Worm (Caenorhabditis elegans): ENCODE data around the gene R04D3.2.

Gene R04D3.2

ce11 chrX:13286533-13286932 is at the start of gene R04D3.2:
Gene R04D3.2 (minus strand): TSS chrX:13286633.
- no peak for TF ChIP-seq unc-62 (GFP tag; optimal IDR thresholded peaks at IDR 0.05)

DNA sequence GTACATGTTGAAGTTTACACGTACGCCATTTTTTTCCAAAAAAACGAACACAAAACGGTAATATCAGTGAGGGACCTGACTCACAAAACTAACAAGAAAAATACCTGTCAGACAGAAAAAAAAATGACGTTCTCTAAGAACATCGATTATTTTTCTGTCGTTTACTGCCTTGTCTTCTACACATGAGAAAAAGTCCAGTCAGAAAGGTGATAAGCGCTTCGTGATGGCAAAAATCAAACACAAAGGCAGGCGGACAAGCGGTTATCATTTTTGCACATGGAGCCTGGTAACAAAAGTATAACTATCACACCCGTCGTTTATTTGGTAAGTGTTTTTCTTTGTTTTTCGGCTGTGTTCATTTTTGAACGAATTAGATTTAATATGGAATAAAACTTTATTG is 47.4 kb upstream of the R04D3.2 start, which contains the start of gene F46G10.4:
Gene F46G10.4, plus strand, starts transcription at position 212 of the 400 bp plus-strand sequence.
- TF ChIP-seq unc-62 (GFP tag; optimal IDR thresholded peaks at IDR 0.05): no peak

DNA sequence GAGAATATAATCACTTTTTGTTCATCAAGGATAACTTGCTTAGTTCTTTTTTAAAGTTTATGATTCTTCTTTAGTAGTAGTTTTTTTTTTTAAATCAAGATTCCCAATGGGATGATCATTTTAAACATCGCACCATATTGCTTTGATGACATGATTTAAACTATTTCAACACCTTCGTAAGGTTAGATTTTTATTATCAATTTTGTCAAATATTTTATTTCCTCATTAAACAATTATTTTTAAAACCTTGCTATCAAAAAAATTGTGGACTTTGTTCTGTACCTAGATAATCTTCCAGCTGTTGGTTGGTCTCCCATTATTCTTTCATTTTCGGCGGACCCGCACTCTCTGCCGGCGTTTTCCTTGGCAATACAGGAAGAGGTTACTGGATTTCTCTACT is 45.0 kb upstream of the R04D3.2 start, which contains the start of gene sir-2.3:
Gene sir-2.3, plus strand, starts transcription at position 301 of the 400 bp plus-strand sequence.
- TF ChIP-seq unc-62 (GFP tag; optimal IDR thresholded peaks at IDR 0.05): no peak

- no peak for TF ChIP-seq unc-62 (GFP tag; optimal IDR thresholded peaks at IDR 0.05)
Measured at ce11 chrX:13328868-13329267, 42.4 kb upstream of the R04D3.2 start.

DNA sequence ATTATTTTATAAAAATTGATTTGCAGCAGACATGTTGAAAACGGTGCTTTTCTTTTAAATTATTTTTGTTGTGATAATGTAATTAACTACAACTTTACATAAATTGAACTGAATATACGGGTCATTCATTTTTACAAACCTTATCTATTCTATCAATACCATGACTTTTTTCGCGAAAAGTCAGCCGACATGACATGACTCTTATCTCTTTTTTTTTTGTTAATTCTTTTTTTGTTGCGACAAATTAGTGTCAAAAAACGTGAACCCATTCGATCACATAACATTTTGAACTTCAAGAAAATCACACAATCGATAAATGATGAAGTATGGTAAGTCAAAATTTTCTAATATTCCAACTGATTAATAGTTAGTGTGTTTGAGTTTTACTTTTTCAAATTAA is 41.6 kb upstream of the R04D3.2 start, which contains the start of gene sir-2.2:
Gene sir-2.2, plus strand, starts transcription at position 34 of the 400 bp plus-strand sequence.
- TF ChIP-seq unc-62 (GFP tag; optimal IDR thresholded peaks at IDR 0.05): no peak

ce11 chrX:13325039-13325438 is 38.6 kb upstream of the R04D3.2 start:
- TF ChIP-seq unc-62 (GFP tag; optimal IDR thresholded peaks at IDR 0.05): no peak

DNA sequence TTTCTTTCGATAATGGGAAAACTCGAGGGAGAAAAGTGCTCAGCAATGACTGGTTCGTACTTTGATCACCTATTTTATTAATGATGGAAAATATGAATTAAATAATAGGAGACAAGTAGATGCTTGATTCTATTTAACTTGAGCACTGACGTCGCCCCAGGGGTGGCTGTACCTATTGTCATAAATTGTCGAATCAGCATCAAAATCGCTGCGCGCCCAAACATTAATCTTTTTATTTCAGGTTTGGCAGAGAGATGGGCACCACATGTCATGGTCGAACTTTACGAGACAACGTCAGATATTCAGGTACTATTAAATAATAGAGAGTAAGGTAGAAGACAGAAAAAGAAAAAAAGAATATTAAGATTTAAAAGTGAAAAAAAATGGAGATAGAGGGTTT is 37.9 kb upstream of the R04D3.2 start:
- TF ChIP-seq unc-62 (GFP tag; optimal IDR thresholded peaks at IDR 0.05): no peak

DNA sequence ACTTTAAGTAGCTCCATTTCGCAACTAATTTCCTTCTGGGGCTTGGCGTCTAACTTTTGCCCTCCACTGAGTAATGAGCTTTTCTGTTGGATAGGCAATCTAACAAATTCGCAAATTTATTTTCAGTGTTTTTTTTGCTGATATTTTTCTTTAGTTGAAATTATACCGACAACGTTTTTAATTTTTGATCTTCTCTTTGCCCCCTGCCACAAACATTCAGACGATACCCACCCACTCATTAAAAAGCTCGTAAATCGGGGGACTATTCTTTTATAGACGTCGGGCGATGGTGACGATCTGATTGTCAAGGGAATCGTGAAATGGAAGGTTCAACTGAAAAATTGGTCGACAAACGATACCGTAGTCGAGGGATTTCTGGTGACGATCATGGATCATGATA is 37.3 kb upstream of the R04D3.2 start:
- TF ChIP-seq unc-62 (GFP tag; optimal IDR thresholded peaks at IDR 0.05): no peak

DNA sequence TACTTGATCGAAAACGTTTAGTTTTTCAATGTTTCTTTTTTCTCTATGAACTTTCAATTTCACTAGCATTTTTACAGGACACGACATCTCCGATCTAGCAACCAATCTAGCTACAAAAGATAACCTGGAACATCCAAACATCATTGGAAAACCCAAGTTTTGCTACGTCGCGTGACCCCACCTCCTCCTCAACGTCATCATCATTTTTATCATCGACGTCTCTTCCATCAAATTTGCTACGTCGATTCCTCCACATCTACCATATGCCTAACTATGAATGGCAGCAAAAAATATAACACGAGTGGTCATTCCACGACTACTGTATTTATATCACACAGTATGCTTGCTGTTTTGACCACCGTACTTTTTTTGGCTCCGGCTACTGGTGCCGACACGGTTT is 36.5 kb upstream of the R04D3.2 start, which contains the start of gene F46G10.2:
Gene F46G10.2, plus strand, starts transcription at position 78 of the 400 bp plus-strand sequence.
- no peak for TF ChIP-seq unc-62 (GFP tag; optimal IDR thresholded peaks at IDR 0.05)

DNA sequence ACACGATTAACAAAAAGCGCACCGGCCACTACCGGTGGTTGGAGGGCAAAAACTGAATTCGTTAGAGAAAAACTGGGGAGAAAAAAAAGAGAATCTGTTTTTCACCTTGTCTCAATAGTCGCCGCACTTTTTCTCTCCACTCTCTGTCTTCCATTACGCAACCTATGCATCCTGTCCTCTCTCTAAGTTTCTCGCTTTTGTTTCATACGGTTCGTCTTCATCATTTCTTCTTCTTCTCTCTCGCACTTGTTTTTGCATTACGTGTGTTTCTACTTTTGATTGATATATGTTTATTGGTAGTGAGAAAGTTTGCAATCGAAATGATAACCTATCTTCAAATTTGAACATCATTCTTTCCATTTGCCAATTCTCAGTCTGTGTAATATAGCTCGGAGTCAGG is 34.1 kb upstream of the R04D3.2 start:
- no peak for TF ChIP-seq unc-62 (GFP tag; optimal IDR thresholded peaks at IDR 0.05)

DNA sequence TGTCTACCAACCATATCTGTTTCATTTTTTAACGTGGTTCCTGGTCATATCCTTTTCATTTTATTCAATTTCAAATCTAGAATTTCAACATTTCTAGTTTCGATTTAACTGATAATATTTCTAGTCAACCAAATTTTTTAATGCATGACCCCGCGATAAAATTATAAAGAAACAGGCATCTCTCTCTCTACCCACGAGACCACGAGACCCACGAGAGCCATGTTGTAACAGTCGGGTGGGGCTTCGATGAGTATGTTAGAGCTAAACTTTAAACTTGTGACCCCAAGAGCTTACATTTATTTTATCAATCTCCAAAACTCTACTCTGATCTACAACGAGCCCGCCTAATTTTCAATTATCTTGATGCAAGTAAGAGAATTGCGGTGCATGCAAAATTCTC is 31.9 kb upstream of the R04D3.2 start:
- no peak for TF ChIP-seq unc-62 (GFP tag; optimal IDR thresholded peaks at IDR 0.05)

- TF ChIP-seq unc-62 (GFP tag; optimal IDR thresholded peaks at IDR 0.05): no peak
Measured at ce11 chrX:13317532-13317931, 31.1 kb upstream of the R04D3.2 start.

- no peak for TF ChIP-seq unc-62 (GFP tag; optimal IDR thresholded peaks at IDR 0.05)
Measured at ce11 chrX:13315093-13315492, 28.7 kb upstream of the R04D3.2 start.

- TF ChIP-seq unc-62 (GFP tag; optimal IDR thresholded peaks at IDR 0.05): no peak
Measured at ce11 chrX:13311641-13312423, 25.4 kb upstream of the R04D3.2 start, which contains the start of gene F46G10.1. Gene F46G10.1 (minus strand): TSS chrX:13311755.

- TF ChIP-seq unc-62 (GFP tag; optimal IDR thresholded peaks at IDR 0.05): no peak
Measured at ce11 chrX:13310763-13311162, 24.3 kb upstream of the R04D3.2 start.

ce11 chrX:13308745-13309144 is 22.3 kb upstream of the R04D3.2 start, which contains the start of gene srxa-8:
Gene srxa-8 (minus strand): TSS chrX:13308845.
- TF ChIP-seq unc-62 (GFP tag; optimal IDR thresholded peaks at IDR 0.05): no peak

DNA sequence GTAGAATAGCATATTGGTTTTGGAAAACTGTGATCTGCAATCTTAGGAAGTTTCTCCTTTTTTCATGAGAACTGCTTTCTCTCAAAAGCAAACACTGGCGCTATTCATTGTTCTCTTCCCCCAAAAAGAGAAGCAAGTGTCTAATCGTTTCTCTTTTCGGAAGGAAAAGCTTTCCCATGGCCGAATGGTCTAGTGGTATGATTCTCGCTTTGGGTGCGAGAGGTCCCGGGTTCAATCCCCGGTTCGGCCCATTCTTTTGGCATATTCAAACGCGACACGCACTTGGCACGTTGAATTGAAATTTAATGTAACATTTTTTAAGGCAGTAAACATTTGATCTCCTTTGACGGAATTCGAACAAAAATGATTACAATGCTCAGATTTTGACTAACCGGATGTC is 21.4 kb upstream of the R04D3.2 start:
- TF ChIP-seq unc-62 (GFP tag; optimal IDR thresholded peaks at IDR 0.05): no peak

Measured in whole organism, dauer.